Worm (Caenorhabditis elegans): ENCODE data around the gene pxd-1.

Gene pxd-1

ce11 chrIII:4005446-4006192 lies at the start of gene pxd-1:
Gene pxd-1, plus strand, starts transcription at chrIII:4006142.
- no peak for TF ChIP-seq tbx-11 (GFP tag; IDR thresholded peaks at IDR 0.05)
- TF ChIP-seq scrt-1 (GFP tag; IDR thresholded peaks at IDR 0.05), result no peak
- no peak for TF ChIP-seq ceh-36 (tag; optimal IDR thresholded peaks at IDR 0.05)
- no peak for TF ChIP-seq flt-1 (GFP tag; IDR thresholded peaks at IDR 0.05)
- TF ChIP-seq tbx-37 (GFP tag; conservative IDR thresholded peaks at IDR 0.05), result no peak
- no peak for TF ChIP-seq hnd-1 (tag; optimal IDR thresholded peaks at IDR 0.05)
- TF ChIP-seq ets-7 (tag; optimal IDR thresholded peaks at IDR 0.05), result no peak
- TF ChIP-seq aly-1 (tag; optimal IDR thresholded peaks at IDR 0.05), result no peak
- TF ChIP-seq tra-4 (tag; optimal IDR thresholded peaks at IDR 0.05), result no peak
- no peak for TF ChIP-seq pes-1 (GFP tag; IDR thresholded peaks at IDR 0.05)
- TF ChIP-seq hmg-4 (GFP tag; optimal IDR thresholded peaks at IDR 0.05), result no peak
- TF ChIP-seq hmbx-1 (tag; optimal IDR thresholded peaks at IDR 0.05), result no peak
- TF ChIP-seq F13C5.2 (tag; optimal IDR thresholded peaks at IDR 0.05), result no peak

- TF ChIP-seq sea-1 (GFP tag; conservative IDR thresholded peaks at IDR 0.05) (no peak), aly-1 (tag; optimal IDR thresholded peaks at IDR 0.05) (no peak), pes-1 (GFP tag; IDR thresholded peaks at IDR 0.05) (no peak), tbx-11 (GFP tag; IDR thresholded peaks at IDR 0.05) (no peak), tbx-37 (GFP tag; conservative IDR thresholded peaks at IDR 0.05) (no peak), F13C5.2 (tag; optimal IDR thresholded peaks at IDR 0.05) (no peak), ets-7 (tag; optimal IDR thresholded peaks at IDR 0.05) (no peak), ceh-13 (GFP tag; optimal IDR thresholded peaks at IDR 0.05) (no peak), flt-1 (GFP tag; IDR thresholded peaks at IDR 0.05) (no peak), tra-4 (tag; optimal IDR thresholded peaks at IDR 0.05) (no peak), ceh-36 (tag; optimal IDR thresholded peaks at IDR 0.05) (no peak), hmbx-1 (tag; optimal IDR thresholded peaks at IDR 0.05) (no peak), scrt-1 (GFP tag; IDR thresholded peaks at IDR 0.05) (no peak), B0310.2 (tag; optimal IDR thresholded peaks at IDR 0.05) (no peak), hmg-4 (GFP tag; optimal IDR thresholded peaks at IDR 0.05) (no peak)
These were observed 49.6 kb upstream of the pxd-1 start, which contains the start of gene F37A8.5 for ce11 chrIII:3956293-3956692. Gene F37A8.5, plus strand, starts transcription at chrIII:3956624.

- no peak for TF ChIP-seq B0310.2 (tag; optimal IDR thresholded peaks at IDR 0.05)
- TF ChIP-seq hmg-4 (GFP tag; optimal IDR thresholded peaks at IDR 0.05), result no peak
- TF ChIP-seq tbx-37 (GFP tag; conservative IDR thresholded peaks at IDR 0.05), result no peak
- no peak for TF ChIP-seq tbx-11 (GFP tag; IDR thresholded peaks at IDR 0.05)
- no peak for TF ChIP-seq sea-1 (GFP tag; conservative IDR thresholded peaks at IDR 0.05)
- TF ChIP-seq F13C5.2 (tag; optimal IDR thresholded peaks at IDR 0.05), result no peak
- no peak for TF ChIP-seq hnd-1 (tag; optimal IDR thresholded peaks at IDR 0.05)
- TF ChIP-seq ama-1 (optimal IDR thresholded peaks at IDR 0.05), result no peak
- no peak for TF ChIP-seq pes-1 (GFP tag; IDR thresholded peaks at IDR 0.05)
- TF ChIP-seq tra-4 (tag; optimal IDR thresholded peaks at IDR 0.05), result no peak
- TF ChIP-seq scrt-1 (GFP tag; IDR thresholded peaks at IDR 0.05), result no peak
- no peak for TF ChIP-seq hmbx-1 (tag; optimal IDR thresholded peaks at IDR 0.05)
- no peak for TF ChIP-seq ceh-13 (GFP tag; optimal IDR thresholded peaks at IDR 0.05)
- TF ChIP-seq flt-1 (GFP tag; IDR thresholded peaks at IDR 0.05), result no peak
- no peak for TF ChIP-seq aly-1 (tag; optimal IDR thresholded peaks at IDR 0.05)
These were observed 48.7 kb upstream of the pxd-1 start for ce11 chrIII:3957119-3957739.

- TF ChIP-seq F13C5.2 (tag; optimal IDR thresholded peaks at IDR 0.05), result no peak
- TF ChIP-seq ama-1 (optimal IDR thresholded peaks at IDR 0.05), result no peak
- TF ChIP-seq ceh-36 (tag; optimal IDR thresholded peaks at IDR 0.05), result no peak
- no peak for TF ChIP-seq ceh-13 (GFP tag; optimal IDR thresholded peaks at IDR 0.05)
- no peak for TF ChIP-seq hmg-4 (GFP tag; optimal IDR thresholded peaks at IDR 0.05)
- no peak for TF ChIP-seq flt-1 (GFP tag; IDR thresholded peaks at IDR 0.05)
These were observed 48.1 kb upstream of the pxd-1 start for ce11 chrIII:3957850-3958249.

ce11 chrIII:3959206-3959605 lies 46.7 kb upstream of the pxd-1 start:
- TF ChIP-seq ets-7 (tag; optimal IDR thresholded peaks at IDR 0.05), result no peak
- TF ChIP-seq B0310.2 (tag; optimal IDR thresholded peaks at IDR 0.05), result no peak
- TF ChIP-seq hnd-1 (tag; optimal IDR thresholded peaks at IDR 0.05), result no peak
- TF ChIP-seq tbx-11 (GFP tag; IDR thresholded peaks at IDR 0.05), result no peak
- no peak for TF ChIP-seq tbx-37 (GFP tag; conservative IDR thresholded peaks at IDR 0.05)
- TF ChIP-seq scrt-1 (GFP tag; IDR thresholded peaks at IDR 0.05), result no peak
- no peak for TF ChIP-seq flt-1 (GFP tag; IDR thresholded peaks at IDR 0.05)
- TF ChIP-seq sea-1 (GFP tag; conservative IDR thresholded peaks at IDR 0.05), result no peak
- no peak for TF ChIP-seq hmg-4 (GFP tag; optimal IDR thresholded peaks at IDR 0.05)
- no peak for TF ChIP-seq F13C5.2 (tag; optimal IDR thresholded peaks at IDR 0.05)
- TF ChIP-seq ceh-36 (tag; optimal IDR thresholded peaks at IDR 0.05), result no peak
- TF ChIP-seq aly-1 (tag; optimal IDR thresholded peaks at IDR 0.05), result no peak
- TF ChIP-seq ama-1 (optimal IDR thresholded peaks at IDR 0.05), result no peak

- TF ChIP-seq flt-1 (GFP tag; IDR thresholded peaks at IDR 0.05) (no peak), ceh-36 (tag; optimal IDR thresholded peaks at IDR 0.05) (no peak), hmbx-1 (tag; optimal IDR thresholded peaks at IDR 0.05) (no peak), aly-1 (tag; optimal IDR thresholded peaks at IDR 0.05) (no peak), ama-1 (optimal IDR thresholded peaks at IDR 0.05) (no peak), hmg-4 (GFP tag; optimal IDR thresholded peaks at IDR 0.05) (no peak), pes-1 (GFP tag; IDR thresholded peaks at IDR 0.05) (no peak), F13C5.2 (tag; optimal IDR thresholded peaks at IDR 0.05) (no peak), tra-4 (tag; optimal IDR thresholded peaks at IDR 0.05) (no peak), scrt-1 (GFP tag; IDR thresholded peaks at IDR 0.05) (no peak), sea-1 (GFP tag; conservative IDR thresholded peaks at IDR 0.05) (no peak), tbx-37 (GFP tag; conservative IDR thresholded peaks at IDR 0.05) (no peak), tbx-11 (GFP tag; IDR thresholded peaks at IDR 0.05) (no peak), hnd-1 (tag; optimal IDR thresholded peaks at IDR 0.05) (no peak), ets-7 (tag; optimal IDR thresholded peaks at IDR 0.05) (no peak), B0310.2 (tag; optimal IDR thresholded peaks at IDR 0.05) (no peak), ceh-13 (GFP tag; optimal IDR thresholded peaks at IDR 0.05) (no peak)
These were observed 46.0 kb upstream of the pxd-1 start, which contains the start of gene R10E9.3 for ce11 chrIII:3959987-3960386. Gene R10E9.3, plus strand, starts transcription at chrIII:3960221.
